Fruit fly (Drosophila melanogaster): ENCODE measurements around the gene nerfin-1.

Gene nerfin-1

DNA sequence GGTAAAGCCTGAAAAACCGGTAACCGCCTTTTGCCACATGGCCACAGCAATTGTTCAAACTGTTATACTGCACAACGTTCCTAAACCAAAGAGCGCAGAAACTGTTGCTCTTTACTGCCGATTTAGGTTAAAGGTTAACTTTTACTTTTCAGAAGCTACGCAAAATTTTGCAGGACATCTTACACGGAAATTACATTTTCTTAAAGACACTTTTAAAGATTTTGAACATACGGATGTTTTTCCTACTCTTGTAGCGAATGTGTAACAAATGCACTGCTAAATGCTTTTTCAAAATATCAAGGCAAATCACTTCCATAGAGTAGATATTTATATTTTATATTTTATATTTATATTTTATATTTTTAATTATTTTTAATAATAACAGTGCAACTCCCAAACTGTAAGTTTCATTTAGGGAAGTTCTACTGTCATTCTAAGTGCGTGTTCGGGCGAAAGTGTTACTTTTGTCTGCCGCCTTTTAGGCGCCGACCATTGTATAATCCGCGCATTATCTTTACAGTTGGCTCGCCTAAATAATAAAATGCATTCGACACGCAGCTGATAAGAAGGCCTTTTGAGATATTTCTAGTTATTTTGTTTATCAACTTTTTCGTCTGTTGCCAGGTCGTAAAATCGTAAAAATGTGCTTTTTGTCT lies 26.5 kb upstream of the nerfin-1 start (continued):
- no peak for TF ChIP-seq ttk (GFP tag; IDR thresholded peaks at IDR 0.05)
- no peak for TF ChIP-seq CG3995 (GFP tag; optimal IDR thresholded peaks at IDR 0.05)
- TF ChIP-seq Doc3 (GFP tag; IDR thresholded peaks at IDR 0.05; ENCODE audit: partially characterized antibody), result no peak
- TF ChIP-seq CG2678 (tag; optimal IDR thresholded peaks at IDR 0.05), result peak; percentile 70
- no peak for TF ChIP-seq emc (GFP tag; optimal IDR thresholded peaks at IDR 0.05)
- no peak for TF ChIP-seq exex (tag; optimal IDR thresholded peaks at IDR 0.05)
- TF ChIP-seq HLH4C (GFP tag; IDR thresholded peaks at IDR 0.05; ENCODE audit: partially characterized antibody), result no peak
- no peak for TF ChIP-seq pfk (GFP tag; optimal IDR thresholded peaks at IDR 0.05)
- TF ChIP-seq mld (GFP tag; IDR thresholded peaks at IDR 0.05; ENCODE audit: partially characterized antibody), result no peak
- no peak for TF ChIP-seq sna (GFP tag; IDR thresholded peaks at IDR 0.05; ENCODE audit: partially characterized antibody)
- no peak for TF ChIP-seq ase (GFP tag; IDR thresholded peaks at IDR 0.05)
- no peak for TF ChIP-seq CG17612 (GFP tag; IDR thresholded peaks at IDR 0.05)
- TF ChIP-seq CG17359 (tag; optimal IDR thresholded peaks at IDR 0.05), result peak; percentile 39
- no peak for TF ChIP-seq amos (GFP tag; IDR thresholded peaks at IDR 0.05; ENCODE audit: partially characterized antibody)
- no peak for TF ChIP-seq Oli (tag; optimal IDR thresholded peaks at IDR 0.05)
- no peak for TF ChIP-seq CG33213 (GFP tag; optimal IDR thresholded peaks at IDR 0.05)
- TF ChIP-seq Ada2b (GFP tag; IDR thresholded peaks at IDR 0.05), result peak; percentile 21; the same call in 1 of the 2 replicates
- TF ChIP-seq Mad (GFP tag; optimal IDR thresholded peaks at IDR 0.05), result no peak
- TF ChIP-seq CG1602 (GFP tag; optimal IDR thresholded peaks at IDR 0.05), result no peak
- peak; percentile 20 for TF ChIP-seq bcd (GFP tag; optimal IDR thresholded peaks at IDR 0.05)
- TF ChIP-seq Dref (GFP tag; IDR thresholded peaks at IDR 0.05), result no peak
- TF ChIP-seq CG31441 (GFP tag; IDR thresholded peaks at IDR 0.05), result peak; percentile 58; the same call in 1 of the 2 replicates
- TF ChIP-seq CG13624 (GFP tag; optimal IDR thresholded peaks at IDR 0.05), result no peak
- 0 out of 2 replicates have a peak, but pooled peaks have one; percentile 8 for TF ChIP-seq CG32532 (GFP tag; IDR thresholded peaks at IDR 0.05)
- no peak for TF ChIP-seq Nf-YB (GFP tag; optimal IDR thresholded peaks at IDR 0.05)
- TF ChIP-seq Bgb (GFP tag; IDR thresholded peaks at IDR 0.05; ENCODE audit: partially characterized antibody), result no peak
- peak; percentile 40 for TF ChIP-seq CG6813 (GFP tag; optimal IDR thresholded peaks at IDR 0.05)
- no peak for TF ChIP-seq CG1832 (GFP tag; optimal IDR thresholded peaks at IDR 0.05)
- TF ChIP-seq ap (GFP tag; IDR thresholded peaks at IDR 0.05), result no peak
- no peak for TF ChIP-seq CG8944 (GFP tag; optimal IDR thresholded peaks at IDR 0.05)
- TF ChIP-seq Meics (GFP tag; optimal IDR thresholded peaks at IDR 0.05), result peak; percentile 59
- TF ChIP-seq CG16813 (GFP tag; IDR thresholded peaks at IDR 0.05; ENCODE audit: partially characterized antibody), result no peak
- TF ChIP-seq CG12299 (tag; optimal IDR thresholded peaks at IDR 0.05), result peak; percentile 3
- TF ChIP-seq B-H2 (GFP tag; optimal IDR thresholded peaks at IDR 0.05), result no peak
- no peak for TF ChIP-seq Myb (GFP tag; optimal IDR thresholded peaks at IDR 0.05)
- no peak for TF ChIP-seq Lpt (GFP tag; optimal IDR thresholded peaks at IDR 0.05)
- TF ChIP-seq HLHmδ (GFP tag; optimal IDR thresholded peaks at IDR 0.05), result no peak
- no peak for TF ChIP-seq CG14014 (GFP tag; IDR thresholded peaks at IDR 0.05)
- no peak for TF ChIP-seq CoRest (tag; optimal IDR thresholded peaks at IDR 0.05)
- TF ChIP-seq NfI (GFP tag; optimal IDR thresholded peaks at IDR 0.05), result no peak
- no peak for TF ChIP-seq lov (optimal IDR thresholded peaks at IDR 0.05)
- TF ChIP-seq lov (GFP tag; IDR thresholded peaks at IDR 0.05), result no peak
- no peak for TF ChIP-seq CG15601 (tag; optimal IDR thresholded peaks at IDR 0.05)
- TF ChIP-seq CG16863 (GFP tag; optimal IDR thresholded peaks at IDR 0.05), result no peak
- peak; percentile 2 for TF ChIP-seq CG14710 (tag; optimal IDR thresholded peaks at IDR 0.05)
- no peak for TF ChIP-seq CG12942 (GFP tag; optimal IDR thresholded peaks at IDR 0.05)
- TF ChIP-seq rib (GFP tag; IDR thresholded peaks at IDR 0.05), result no peak
- no peak for TF ChIP-seq mirr (GFP tag; optimal IDR thresholded peaks at IDR 0.05)
- peak; percentile 52 for TF ChIP-seq phol (tag; optimal IDR thresholded peaks at IDR 0.05)
- TF ChIP-seq CG15696 (tag; optimal IDR thresholded peaks at IDR 0.05), result peak; percentile 19

All from whole organism, embryonic.